Worm (Caenorhabditis elegans) whole organism, mixed stage, embryonic: ENCODE results near the gene C49F5.7.

Experiments
- M03D4.4 ChIP-seq: sonication (generic microtip); optimal IDR thresholded peaks from 2 replicates; lab custom pipeline; 2017; ENCODE audit warnings: mild to moderate bottlenecking, missing genetic modification characterization, missing compliant biosample characterization
- bed-3 ChIP-seq: fragments of 200-800 bp; sonication (Bioruptor generic); optimal IDR thresholded peaks from 3 replicates; lab custom pipeline; 2018; ENCODE audit warnings: mild to moderate bottlenecking, missing genetic modification characterization, moderate library complexity, missing compliant biosample characterization
- blmp-1 ChIP-seq: fragments of 150-350 bp; optimal IDR thresholded peaks from 2 replicates; lab custom pipeline; 2014; ENCODE audit warnings: missing biosample characterization, missing genetic modification characterization
- ceh-39 ChIP-seq: fragments of 150-350 bp; optimal IDR thresholded peaks from 2 replicates; lab custom pipeline; 2014; ENCODE audit warnings: missing biosample characterization, missing genetic modification characterization
- ceh-83 ChIP-seq: fragments of 200-800 bp; sonication (Bioruptor generic); optimal IDR thresholded peaks from 2 replicates; lab custom pipeline; 2018; ENCODE audit warnings: mild to moderate bottlenecking, missing genetic modification characterization, missing compliant biosample characterization
- ces-1 ChIP-seq: fragments of 150-350 bp; optimal IDR thresholded peaks from 2 replicates; lab custom pipeline; 2014; ENCODE audit warnings: missing biosample characterization, missing genetic modification reagents, missing genetic modification characterization
- drap-1 ChIP-seq: fragments of 200-800 bp; sonication (Bioruptor generic); optimal IDR thresholded peaks from 3 replicates; lab custom pipeline; 2018; ENCODE audit warnings: mild to moderate bottlenecking, missing genetic modification characterization, missing compliant biosample characterization
- elt-1 ChIP-seq: sonication (generic microtip); optimal IDR thresholded peaks from 2 replicates; lab custom pipeline; 2017; ENCODE audit warnings: missing genetic modification characterization, mild to moderate bottlenecking, missing compliant biosample characterization, antibody characterized with exemption, moderate library complexity, borderline replicate concordance; ENCODE audit not compliant: insufficient read depth
- elt-3 ChIP-seq: fragments of 150-350 bp; optimal IDR thresholded peaks from 2 replicates; lab custom pipeline; 2014; ENCODE audit warnings: missing biosample characterization, missing genetic modification characterization
- flh-1 ChIP-seq: fragments of 200-800 bp; sonication (Bioruptor generic); optimal IDR thresholded peaks from 2 replicates; lab custom pipeline; 2018; ENCODE audit warnings: mild to moderate bottlenecking, missing genetic modification characterization, moderate library complexity, missing compliant biosample characterization
- ham-2 ChIP-seq: fragments of 200-800 bp; sonication (Bioruptor generic); optimal IDR thresholded peaks from 2 replicates; lab custom pipeline; 2018; ENCODE audit warnings: mild to moderate bottlenecking, missing genetic modification characterization, missing compliant biosample characterization
- hlh-1 ChIP-seq: fragments of 150-350 bp; optimal IDR thresholded peaks from 2 replicates; lab custom pipeline; 2014; ENCODE audit warnings: missing biosample characterization, missing genetic modification reagents, missing genetic modification characterization
- lin-13 ChIP-seq: fragments of 150-350 bp; optimal IDR thresholded peaks from 2 replicates; lab custom pipeline; 2014; ENCODE audit warnings: missing biosample characterization, missing genetic modification characterization
- lin-32 ChIP-seq: fragments of 200-800 bp; sonication (Bioruptor generic); optimal IDR thresholded peaks from 2 replicates; lab custom pipeline; 2018; ENCODE audit warnings: mild to moderate bottlenecking, missing genetic modification characterization, missing compliant biosample characterization
- lsy-2 ChIP-seq: fragments of 150-350 bp; optimal IDR thresholded peaks from 2 replicates; lab custom pipeline; 2014; ENCODE audit warnings: missing biosample characterization, missing genetic modification characterization
- mab-5 ChIP-seq: fragments of 150-350 bp; optimal IDR thresholded peaks from 2 replicates; lab custom pipeline; 2014; ENCODE audit warnings: missing biosample characterization, missing genetic modification characterization
- mep-1 ChIP-seq: fragments of 150-350 bp; optimal IDR thresholded peaks from 2 replicates; lab custom pipeline; 2017; ENCODE audit warnings: missing biosample characterization, missing genetic modification reagents, missing genetic modification characterization, inconsistent platforms
- mls-2 ChIP-seq: sonication (generic microtip); optimal IDR thresholded peaks from 2 replicates; lab custom pipeline; 2016; ENCODE audit warnings: mild to moderate bottlenecking, missing genetic modification characterization, moderate library complexity, missing compliant biosample characterization
- nhr-12 ChIP-seq: fragments of 150-350 bp; optimal IDR thresholded peaks from 2 replicates; lab custom pipeline; 2014; ENCODE audit warnings: missing biosample characterization, missing genetic modification characterization
- nhr-2 ChIP-seq: fragments of 150-350 bp; optimal IDR thresholded peaks from 2 replicates; lab custom pipeline; 2014; ENCODE audit warnings: missing biosample characterization, missing genetic modification characterization
- nhr-28 ChIP-seq: fragments of 150-350 bp; optimal IDR thresholded peaks from 2 replicates; lab custom pipeline; 2014; ENCODE audit warnings: missing biosample characterization, missing genetic modification characterization
- nhr-76 ChIP-seq: sonication (generic microtip); optimal IDR thresholded peaks from 2 replicates; lab custom pipeline; 2017; ENCODE audit warnings: missing biosample characterization, missing genetic modification characterization
- pha-4 ChIP-seq: fragments of 150-350 bp; optimal IDR thresholded peaks from 2 replicates; lab custom pipeline; 2018; ENCODE audit warnings: missing biosample characterization, missing genetic modification reagents, missing genetic modification characterization
- sem-2 ChIP-seq: fragments of 200-800 bp; sonication (Bioruptor generic); optimal IDR thresholded peaks from 2 replicates; lab custom pipeline; 2018; ENCODE audit warnings: mild to moderate bottlenecking, missing genetic modification characterization, missing compliant biosample characterization
- snpc-4 ChIP-seq: fragments of 150-350 bp; optimal IDR thresholded peaks from 2 replicates; lab custom pipeline; 2014; ENCODE audit warnings: missing biosample characterization, missing genetic modification characterization
- sptf-1 ChIP-seq: sonication (generic microtip); optimal IDR thresholded peaks from 2 replicates; lab custom pipeline; 2017; ENCODE audit warnings: mild to moderate bottlenecking, missing genetic modification characterization, moderate library complexity, missing compliant biosample characterization
- tbx-8 ChIP-seq: fragments of 200-800 bp; sonication (Bioruptor generic); optimal IDR thresholded peaks from 2 replicates; lab custom pipeline; 2018; ENCODE audit warnings: mild to moderate bottlenecking, missing genetic modification characterization, moderate library complexity, missing compliant biosample characterization
- unc-120 ChIP-seq: sonication (generic microtip); optimal IDR thresholded peaks from 2 replicates; lab custom pipeline; 2017; ENCODE audit warnings: missing genetic modification characterization, missing compliant biosample characterization; ENCODE audit not compliant: poor library complexity, severe bottlenecking
- unc-39 ChIP-seq: fragments of 150-350 bp; optimal IDR thresholded peaks from 2 replicates; lab custom pipeline; 2014; ENCODE audit warnings: missing biosample characterization, missing genetic modification characterization
- unc-62 ChIP-seq: fragments of 150-350 bp; optimal IDR thresholded peaks from 2 replicates; lab custom pipeline; 2014; ENCODE audit warnings: missing biosample characterization, missing genetic modification reagents, missing genetic modification characterization
- zip-8 ChIP-seq: fragments of 150-350 bp; optimal IDR thresholded peaks from 2 replicates; lab custom pipeline; 2014; ENCODE audit warnings: missing biosample characterization, missing genetic modification characterization
- ztf-11 ChIP-seq: fragments of 150-350 bp; optimal IDR thresholded peaks from 2 replicates; lab custom pipeline; 2014; ENCODE audit warnings: missing biosample characterization, missing genetic modification characterization

The C49F5.7 gene

ce11 chrX:11992778-11993177, 1.8 kb upstream of the C49F5.7 start:
- TF ChIP-seq mep-1 (tag; lab: Kevin White, UChicago) (no peak), lin-32 (GFP tag; lab: Kevin White, UChicago) (no peak), blmp-1 (tag; lab: Kevin White, UChicago) (no peak), mab-5 (tag; lab: Kevin White, UChicago) (no peak), unc-120 (tag; lab: Kevin White, UChicago) (no peak), drap-1 (GFP tag; lab: Kevin White, UChicago) (no peak)

- no peak for TF ChIP-seq ces-1
- no peak for TF ChIP-seq mep-1 (tag; lab: Kevin White, UChicago)
- no peak for TF ChIP-seq ceh-83 (GFP tag; lab: Kevin White, UChicago)
- TF ChIP-seq bed-3: no peak
- no peak for TF ChIP-seq sem-2 (GFP tag; lab: Kevin White, UChicago)
- TF ChIP-seq ham-2 (GFP tag; lab: Kevin White, UChicago): no peak
- TF ChIP-seq drap-1 (GFP tag; lab: Kevin White, UChicago): no peak
Measured at ce11 chrX:11993327-11993726, 1.3 kb upstream of the C49F5.7 start.

DNA sequence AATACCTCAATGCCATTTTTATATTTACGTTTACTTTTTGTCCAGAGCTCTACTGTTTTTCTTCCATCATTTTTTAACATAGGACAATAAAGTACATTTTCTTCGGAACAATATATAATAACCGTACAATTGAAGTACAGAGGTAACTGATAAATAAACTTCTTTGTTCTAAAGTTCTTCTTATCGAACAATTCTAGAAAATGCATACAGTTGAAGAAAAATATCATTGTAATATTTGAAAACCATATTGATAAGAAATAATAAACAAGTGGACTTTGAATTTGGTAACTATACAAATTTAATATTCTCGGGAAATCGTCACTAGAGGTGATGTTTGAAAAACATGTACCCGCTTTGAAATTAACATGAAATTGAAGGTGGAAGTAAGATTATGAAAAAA, 2.0 kb downstream of the C49F5.7 start:
- TF ChIP-seq ceh-83 (GFP tag; lab: Kevin White, UChicago): no peak

DNA sequence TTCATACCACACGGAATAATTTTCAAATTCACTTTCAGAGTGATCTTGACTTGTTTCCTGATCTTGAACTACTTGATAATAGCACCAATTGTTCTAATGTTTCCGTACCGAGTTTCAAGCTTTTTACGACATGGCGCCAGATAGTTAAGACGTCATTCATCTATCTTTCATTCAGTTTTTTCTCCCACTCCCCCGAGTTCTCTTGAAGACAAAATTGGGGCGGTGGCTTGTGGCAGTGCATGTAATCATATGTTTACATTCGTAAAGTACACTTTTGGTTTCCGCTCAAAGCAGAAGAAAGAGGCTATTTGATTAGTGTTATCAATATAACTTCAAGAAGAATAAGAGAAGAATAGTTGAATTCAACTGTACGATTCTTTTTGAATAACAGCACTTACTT, 5.0 kb downstream of the C49F5.7 start:
- no peak for TF ChIP-seq M03D4.4 (tag; lab: Kevin White, UChicago)
- TF ChIP-seq nhr-12: no peak
- no peak for TF ChIP-seq ceh-39
- no peak for TF ChIP-seq pha-4 (tag; lab: Kevin White, UChicago)
- no peak for TF ChIP-seq zip-8 (tag; lab: Kevin White, UChicago)
- TF ChIP-seq elt-1: no peak
- no peak for TF ChIP-seq sem-2 (GFP tag; lab: Kevin White, UChicago)
- no peak for TF ChIP-seq elt-3 (tag; lab: Kevin White, UChicago)
- TF ChIP-seq nhr-2: no peak
- no peak for TF ChIP-seq ces-1
- TF ChIP-seq lin-13: no peak
- TF ChIP-seq unc-62: no peak
- TF ChIP-seq ham-2 (GFP tag; lab: Kevin White, UChicago): no peak
- no peak for TF ChIP-seq hlh-1 (tag; lab: Kevin White, UChicago)

DNA sequence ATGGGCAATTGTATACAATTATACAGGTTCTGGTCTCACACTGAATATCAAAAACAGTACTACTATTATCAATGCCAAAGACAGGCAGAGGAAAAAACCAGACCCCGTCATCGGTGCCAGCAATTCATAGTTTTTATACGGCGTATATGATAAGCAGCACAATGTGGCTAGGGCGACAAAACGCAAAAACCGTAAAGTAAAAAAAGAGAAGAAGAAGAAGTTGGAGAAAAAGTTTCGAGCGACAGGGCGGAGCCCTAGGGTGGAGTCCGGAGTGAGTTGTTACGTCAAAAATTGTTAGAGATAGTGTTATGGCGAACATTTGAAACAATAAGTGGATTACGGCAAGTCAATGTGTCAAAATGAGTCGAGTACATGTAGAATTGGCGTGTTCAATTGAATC, 7.0 kb downstream of the C49F5.7 start:
- no peak for TF ChIP-seq lin-32 (GFP tag; lab: Kevin White, UChicago)
- TF ChIP-seq tbx-8 (GFP tag; lab: Kevin White, UChicago): no peak
- TF ChIP-seq nhr-28 (tag; lab: Kevin White, UChicago): no peak
- no peak for TF ChIP-seq mls-2 (tag; lab: Kevin White, UChicago)
- no peak for TF ChIP-seq elt-1
- TF ChIP-seq bed-3: no peak
- TF ChIP-seq sem-2 (GFP tag; lab: Kevin White, UChicago): no peak
- TF ChIP-seq ztf-11: no peak
- no peak for TF ChIP-seq sptf-1 (tag; lab: Kevin White, UChicago)
- no peak for TF ChIP-seq unc-39 (tag; lab: Kevin White, UChicago)
- no peak for TF ChIP-seq hlh-1 (tag; lab: Kevin White, UChicago)
- no peak for TF ChIP-seq nhr-76
- no peak for TF ChIP-seq ceh-39
- TF ChIP-seq nhr-12: no peak
- no peak for TF ChIP-seq unc-120 (tag; lab: Kevin White, UChicago)
- no peak for TF ChIP-seq lsy-2 (tag; lab: Kevin White, UChicago)
- no peak for TF ChIP-seq pha-4 (tag; lab: Kevin White, UChicago)
- no peak for TF ChIP-seq M03D4.4 (tag; lab: Kevin White, UChicago)
- TF ChIP-seq lin-13: no peak

ce11 chrX:12003969-12004368, 9.4 kb downstream of the C49F5.7 start:
- TF ChIP-seq blmp-1 (tag; lab: Kevin White, UChicago) (no peak), ham-2 (GFP tag; lab: Kevin White, UChicago) (no peak), snpc-4 (no peak), unc-120 (tag; lab: Kevin White, UChicago) (no peak), flh-1 (no peak), mls-2 (tag; lab: Kevin White, UChicago) (no peak), ztf-11 (no peak), drap-1 (GFP tag; lab: Kevin White, UChicago) (no peak), ceh-83 (GFP tag; lab: Kevin White, UChicago) (no peak), lin-32 (GFP tag; lab: Kevin White, UChicago) (no peak)
